Worm (Caenorhabditis elegans) whole organism, L4/young adult: Measurements from ENCODE around the gene F12A10.6.

Experiments used
- W03F9.2 ChIP-seq: fragments of 150-350 bp; optimal IDR thresholded peaks from 2 replicates; lab custom pipeline; 2014; ENCODE audit warnings: missing biosample characterization, missing genetic modification characterization
- him-1 ChIP-seq: sonication (generic microtip); optimal IDR thresholded peaks from 2 replicates; lab custom pipeline; 2016; ENCODE audit warnings: missing genotype, missing genetic modification reagents, missing genetic modification characterization, missing compliant biosample characterization

ce11 chrII:5496375-5496774, 2.1 kb upstream of the F12A10.6 start, which contains the start of gene F12A10.1:
- TF ChIP-seq W03F9.2 (tag; lab: Kevin White, UChicago), result no peak
- TF ChIP-seq him-1, result no peak
